Fruit fly (Drosophila melanogaster): ENCODE measurements around the gene CG43362.

Gene CG43362

DNA sequence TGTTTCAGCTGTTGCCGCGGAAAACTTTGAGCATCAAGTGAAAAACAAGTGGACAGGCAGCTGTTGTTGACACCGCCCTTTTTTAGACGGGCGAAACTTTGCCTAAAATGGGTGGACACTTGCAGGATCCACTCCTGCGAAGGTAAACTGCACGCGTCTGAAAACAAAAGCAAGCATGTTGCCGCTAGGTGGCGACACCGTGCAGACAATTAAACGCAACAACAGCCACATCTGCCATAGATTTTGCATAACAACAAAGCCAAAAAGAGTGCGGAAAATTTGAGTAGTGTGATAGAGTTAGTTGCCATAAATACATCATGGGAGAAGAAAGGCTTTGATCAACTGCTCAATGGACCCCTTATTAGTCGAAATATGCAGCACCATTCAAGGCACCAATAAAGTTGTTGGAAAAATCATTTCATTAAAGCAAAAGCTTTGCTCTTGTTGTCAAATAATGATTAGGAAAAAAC, 3.2 kb upstream of the CG43362 start, which contains the start of gene CG5790:
Gene CG5790, plus strand, starts transcription at position 420 of the 470 bp plus-strand sequence.
- TF ChIP-seq Sin3A (optimal IDR thresholded peaks at IDR 0.05) (no peak), ttk (optimal IDR thresholded peaks at IDR 0.05) (no peak), Myc (optimal IDR thresholded peaks at IDR 0.05) (no peak), h (optimal IDR thresholded peaks at IDR 0.05) (no peak), insv (optimal IDR thresholded peaks at IDR 0.05) (no peak), psq (optimal IDR thresholded peaks at IDR 0.05) (no peak)

DNA sequence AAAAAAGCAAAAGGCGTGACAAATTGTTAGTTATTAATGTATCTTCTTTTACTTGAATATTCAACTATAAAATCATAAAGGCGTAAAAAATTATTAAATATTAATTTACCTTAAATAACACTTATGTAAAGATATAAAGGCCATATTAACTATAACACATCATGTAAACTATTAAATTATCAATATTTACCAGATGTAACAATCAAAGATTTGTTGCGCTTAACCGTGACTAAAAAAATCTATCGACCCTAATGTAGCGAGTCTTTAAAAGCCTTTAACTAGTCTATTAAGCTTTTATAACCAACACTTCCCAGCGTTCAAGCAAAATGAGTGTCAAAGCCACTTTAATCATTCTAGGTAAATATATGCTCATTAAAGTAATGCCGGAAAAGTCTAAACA, 960 bp upstream of the CG43362 start, which contains the start of gene Sfp36F:
Gene Sfp36F, plus strand, starts transcription at position 301 of the 400 bp plus-strand sequence.
- no peak for TF ChIP-seq psq (optimal IDR thresholded peaks at IDR 0.05)
- TF ChIP-seq h (optimal IDR thresholded peaks at IDR 0.05) = no peak
- no peak for TF ChIP-seq Myc (optimal IDR thresholded peaks at IDR 0.05)
- TF ChIP-seq Sin3A (optimal IDR thresholded peaks at IDR 0.05) = no peak
- TF ChIP-seq ttk (optimal IDR thresholded peaks at IDR 0.05) = no peak
- no peak for TF ChIP-seq insv (optimal IDR thresholded peaks at IDR 0.05)

dm6 chr2L:18287171-18287570, 4.1 kb downstream of the CG43362 start:
- TF ChIP-seq Sin3A (optimal IDR thresholded peaks at IDR 0.05) = no peak
- no peak for TF ChIP-seq psq (optimal IDR thresholded peaks at IDR 0.05)

dm6 chr2L:18285620-18286019, 5.6 kb downstream of the CG43362 start, which contains the start of gene CG31787:
Gene CG31787 (minus strand): TSS chr2L:18285720.
- TF ChIP-seq Myc (optimal IDR thresholded peaks at IDR 0.05) = no peak
- no peak for TF ChIP-seq Sin3A (optimal IDR thresholded peaks at IDR 0.05)
- no peak for TF ChIP-seq psq (optimal IDR thresholded peaks at IDR 0.05)
- TF ChIP-seq ttk (optimal IDR thresholded peaks at IDR 0.05) = no peak
- TF ChIP-seq h (optimal IDR thresholded peaks at IDR 0.05) = no peak
- no peak for TF ChIP-seq insv (optimal IDR thresholded peaks at IDR 0.05)

- TF ChIP-seq Myc (optimal IDR thresholded peaks at IDR 0.05) (no peak), h (optimal IDR thresholded peaks at IDR 0.05) (no peak), psq (optimal IDR thresholded peaks at IDR 0.05) (no peak), ttk (optimal IDR thresholded peaks at IDR 0.05) (no peak), Sin3A (optimal IDR thresholded peaks at IDR 0.05) (no peak), insv (optimal IDR thresholded peaks at IDR 0.05) (no peak)
These were observed 7.0 kb downstream of the CG43362 start for dm6 chr2L:18284150-18284842.

- no peak for TF ChIP-seq ttk (optimal IDR thresholded peaks at IDR 0.05)
- no peak for TF ChIP-seq psq (optimal IDR thresholded peaks at IDR 0.05)
- no peak for TF ChIP-seq Myc (optimal IDR thresholded peaks at IDR 0.05)
- no peak for TF ChIP-seq insv (optimal IDR thresholded peaks at IDR 0.05)
- no peak for TF ChIP-seq h (optimal IDR thresholded peaks at IDR 0.05)
- TF ChIP-seq Sin3A (optimal IDR thresholded peaks at IDR 0.05) = no peak
These were observed 15.6 kb downstream of the CG43362 start, which contains the start of gene CG42750 for dm6 chr2L:18275663-18276062. Gene CG42750 (minus strand): TSS chr2L:18275770.

DNA sequence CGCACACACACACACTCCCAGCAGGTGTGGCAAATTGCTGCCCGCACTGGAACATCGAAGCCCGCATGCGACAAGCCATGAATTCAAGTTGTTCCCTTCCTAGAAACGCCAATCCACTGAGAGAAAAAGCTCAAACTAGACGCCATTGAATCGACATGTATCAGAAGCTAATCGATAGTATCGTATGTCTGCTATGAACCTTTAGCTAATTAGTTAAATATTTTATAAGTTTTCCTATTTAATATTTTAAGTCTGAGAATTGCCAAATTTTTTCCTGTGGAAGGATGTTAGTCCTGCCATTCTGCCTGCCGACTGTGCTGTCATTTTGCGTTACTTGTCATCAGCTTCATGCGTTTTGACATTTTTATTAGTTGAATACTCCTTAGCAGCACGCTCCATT, 23.4 kb downstream of the CG43362 start:
- TF ChIP-seq insv (optimal IDR thresholded peaks at IDR 0.05) = no peak
- TF ChIP-seq h (optimal IDR thresholded peaks at IDR 0.05) = no peak
- no peak for TF ChIP-seq Myc (optimal IDR thresholded peaks at IDR 0.05)
- TF ChIP-seq psq (optimal IDR thresholded peaks at IDR 0.05) = no peak
- TF ChIP-seq ttk (optimal IDR thresholded peaks at IDR 0.05) = no peak
- no peak for TF ChIP-seq Sin3A (optimal IDR thresholded peaks at IDR 0.05)

dm6 chr2L:18257878-18258277, 33.4 kb downstream of the CG43362 start, which contains the start of gene CG31788:
Gene CG31788 (minus strand): TSS chr2L:18257978.
- TF ChIP-seq ttk (optimal IDR thresholded peaks at IDR 0.05) (no peak), Myc (optimal IDR thresholded peaks at IDR 0.05) (no peak), Sin3A (optimal IDR thresholded peaks at IDR 0.05) (no peak), psq (optimal IDR thresholded peaks at IDR 0.05) (no peak), h (optimal IDR thresholded peaks at IDR 0.05) (no peak), insv (optimal IDR thresholded peaks at IDR 0.05) (no peak)
